Worm (Caenorhabditis elegans) whole organism, L4 larva: ENCODE measurements around the gene cwf-19L2.

ENCODE experiments used
- D1046.2 ChIP-seq: fragments of 200-800 bp; sonication (Bioruptor generic); IDR thresholded peaks from 2 replicates; pipeline ENCODE4 v1.3.6; 2022; ENCODE audit warnings: missing genetic modification characterization, missing compliant biosample characterization
- F10B5.3 ChIP-seq: sonication (generic microtip); optimal IDR thresholded peaks from 2 replicates; lab custom pipeline; 2016; ENCODE audit warnings: mild to moderate bottlenecking, missing genetic modification characterization, missing compliant biosample characterization
- F26F4.8 ChIP-seq: fragments of 200-800 bp; sonication (Bioruptor generic); conservative IDR thresholded peaks from 2 replicates; pipeline ENCODE4 v1.3.6; 2022; ENCODE audit warnings: missing genetic modification characterization, missing compliant biosample characterization
- F44E2.7 ChIP-seq: fragments of 200-800 bp; sonication (Bioruptor generic); IDR thresholded peaks from 2 replicates; pipeline ENCODE4 v2.1.2; 2022; ENCODE audit warnings: missing genetic modification characterization, missing compliant biosample characterization
- F49E8.2 ChIP-seq: sonication (generic microtip); optimal IDR thresholded peaks from 2 replicates; lab custom pipeline; 2016; ENCODE audit warnings: missing compliant biosample characterization, mild to moderate bottlenecking, missing genetic modification characterization, borderline replicate concordance
- R02D3.7 ChIP-seq: fragments of 150-350 bp; sonication (generic microtip); optimal IDR thresholded peaks from 3 replicates; lab custom pipeline; 2014; ENCODE audit warnings: missing biosample characterization, missing genetic modification characterization
- T20F7.1 ChIP-seq: fragments of 200-800 bp; sonication (Bioruptor generic); optimal IDR thresholded peaks from 2 replicates; lab custom pipeline; 2018; ENCODE audit warnings: mild to moderate bottlenecking, missing genetic modification characterization, missing compliant biosample characterization
- T26A8.4 ChIP-seq: fragments of 200-800 bp; sonication (Bioruptor generic); IDR thresholded peaks from 2 replicates; pipeline ENCODE4 v1.3.6; 2022; ENCODE audit warnings: missing genetic modification characterization, missing compliant biosample characterization
- Y48G9A.11 ChIP-seq: fragments of 200-800 bp; sonication (Bioruptor generic); IDR thresholded peaks from 2 replicates; pipeline ENCODE4 v1.3.6; 2022; ENCODE audit warnings: missing genetic modification reagents, missing genetic modification characterization, missing compliant biosample characterization
- Y5F2A.4 ChIP-seq: fragments of 200-800 bp; sonication (Bioruptor generic); optimal IDR thresholded peaks from 2 replicates; lab custom pipeline; 2018; ENCODE audit warnings: mild to moderate bottlenecking, missing genetic modification characterization, missing compliant biosample characterization
- attf-4 ChIP-seq: sonication (generic microtip); optimal IDR thresholded peaks from 3 replicates; lab custom pipeline; 2017; ENCODE audit warnings: missing biosample characterization, missing genetic modification characterization
- ceh-28 ChIP-seq: fragments of 150-350 bp; optimal IDR thresholded peaks from 2 replicates; lab custom pipeline; 2014; ENCODE audit warnings: missing biosample characterization, missing genetic modification reagents, missing genetic modification characterization
- ceh-32 ChIP-seq: sonication (generic microtip); optimal IDR thresholded peaks from 2 replicates; lab custom pipeline; 2016; ENCODE audit warnings: mild to moderate bottlenecking, missing genetic modification characterization, missing compliant biosample characterization; ENCODE audit not compliant: poor library complexity
- ceh-62 ChIP-seq: sonication (generic microtip); optimal IDR thresholded peaks from 2 replicates; lab custom pipeline; 2017; ENCODE audit warnings: missing biosample characterization, missing genetic modification characterization
- daf-12 ChIP-seq: fragments of 150-350 bp; optimal IDR thresholded peaks from 2 replicates; lab custom pipeline; 2014; ENCODE audit warnings: missing biosample characterization, missing genetic modification reagents, missing genetic modification characterization
- daf-8 ChIP-seq: fragments of 200-800 bp; sonication (Bioruptor generic); IDR thresholded peaks from 2 replicates; pipeline ENCODE4 v1.3.6; 2022; ENCODE audit warnings: missing genetic modification characterization, missing compliant biosample characterization
- dmd-9 ChIP-seq: fragments of 200-800 bp; sonication (Bioruptor generic); IDR thresholded peaks from 2 replicates; pipeline ENCODE4 v1.3.6; 2022; ENCODE audit warnings: missing genetic modification reagents, missing genetic modification characterization, missing compliant biosample characterization
- dve-1 ChIP-seq: sonication (generic microtip); optimal IDR thresholded peaks from 2 replicates; lab custom pipeline; 2017; ENCODE audit warnings: antibody characterized with exemption, mild to moderate bottlenecking, missing genetic modification characterization, missing compliant biosample characterization; ENCODE audit not compliant: insufficient read depth
- egl-27 ChIP-seq: sonication (generic microtip); optimal IDR thresholded peaks from 3 replicates; lab custom pipeline; 2017; ENCODE audit warnings: missing biosample characterization, missing genetic modification reagents, missing genetic modification characterization
- egl-43 ChIP-seq: fragments of 200-800 bp; sonication (Bioruptor generic); IDR thresholded peaks from 2 replicates; pipeline ENCODE4 v1.3.6; 2022; ENCODE audit warnings: missing genetic modification reagents, missing genetic modification characterization, missing compliant biosample characterization
- gei-8 ChIP-seq: fragments of 200-800 bp; sonication (Bioruptor generic); optimal IDR thresholded peaks from 2 replicates; lab custom pipeline; 2018; ENCODE audit warnings: mild to moderate bottlenecking, missing genetic modification characterization, missing compliant biosample characterization
- jun-1 ChIP-seq: fragments of 150-350 bp; optimal IDR thresholded peaks from 2 replicates; lab custom pipeline; 2014; ENCODE audit warnings: missing biosample characterization, missing genetic modification reagents, missing genetic modification characterization
- lin-1 ChIP-seq: fragments of 200-800 bp; sonication (Bioruptor generic); IDR thresholded peaks from 2 replicates; pipeline ENCODE4 v1.3.6; 2022; ENCODE audit warnings: missing genetic modification reagents, missing genetic modification characterization, missing compliant biosample characterization
- lin-13 ChIP-seq: fragments of 150-350 bp; optimal IDR thresholded peaks from 2 replicates; lab custom pipeline; 2014; ENCODE audit warnings: missing biosample characterization, missing genetic modification reagents, missing genetic modification characterization
- lin-15B ChIP-seq: fragments of 150-350 bp; sonication (generic microtip); optimal IDR thresholded peaks from 3 replicates; lab custom pipeline; 2014; ENCODE audit warnings: missing biosample characterization, missing genetic modification characterization
- lin-29 ChIP-seq: fragments of 200-800 bp; sonication (Bioruptor generic); IDR thresholded peaks from 2 replicates; pipeline ENCODE4 v1.3.6; 2022; ENCODE audit warnings: missing genetic modification reagents, missing genetic modification characterization, missing compliant biosample characterization
- lsy-2 ChIP-seq, 2 experiments: fragments of 150-350 bp in 1 of 2; sonication (generic microtip) in 1 of 2; optimal IDR thresholded peaks; 2 replicates each; lab custom pipeline; 2014 to 2017; ENCODE audit warnings: missing biosample characterization in 2 of 2, missing genetic modification characterization in 2 of 2
- madf-9 ChIP-seq: fragments of 200-800 bp; sonication (Bioruptor generic); conservative IDR thresholded peaks from 2 replicates; pipeline ENCODE4 v1.3.6; 2022; ENCODE audit warnings: missing genetic modification reagents, missing genetic modification characterization, missing compliant biosample characterization
- mdl-1 ChIP-seq, 2 experiments: fragments of 150-350 bp in 1 of 2; sonication (generic microtip) in 1 of 2; optimal IDR thresholded peaks; 2 replicates each; lab custom pipeline; 2014 to 2017; ENCODE audit warnings: missing biosample characterization in 2 of 2, missing genetic modification characterization in 2 of 2
- mep-1 ChIP-seq: fragments of 150-350 bp; sonication (generic microtip); optimal IDR thresholded peaks from 3 replicates; lab custom pipeline; 2014; ENCODE audit warnings: missing biosample characterization, missing genetic modification characterization
- nhr-10 ChIP-seq: fragments of 150-350 bp; optimal IDR thresholded peaks from 2 replicates; lab custom pipeline; 2014; ENCODE audit warnings: missing biosample characterization, missing genetic modification characterization
- nhr-102 ChIP-seq: sonication (generic microtip); optimal IDR thresholded peaks from 2 replicates; lab custom pipeline; 2016; ENCODE audit warnings: mild to moderate bottlenecking, missing genetic modification characterization, moderate library complexity, missing compliant biosample characterization
- nhr-111 ChIP-seq: fragments of 200-800 bp; sonication (Bioruptor generic); optimal IDR thresholded peaks from 2 replicates; lab custom pipeline; 2018; ENCODE audit warnings: mild to moderate bottlenecking, missing genetic modification characterization, missing compliant biosample characterization
- nhr-237 ChIP-seq: sonication (generic microtip); optimal IDR thresholded peaks from 2 replicates; lab custom pipeline; 2017; ENCODE audit warnings: missing biosample characterization, missing genetic modification characterization
- nhr-25 ChIP-seq: sonication (generic microtip); optimal IDR thresholded peaks from 2 replicates; lab custom pipeline; 2017; ENCODE audit warnings: missing genetic modification characterization, mild to moderate bottlenecking, missing compliant biosample characterization, antibody characterized with exemption, moderate library complexity, borderline replicate concordance; ENCODE audit not compliant: insufficient read depth
- nhr-41 ChIP-seq: fragments of 200-800 bp; sonication (Bioruptor generic); IDR thresholded peaks from 2 replicates; pipeline ENCODE4 v1.3.6; 2022; ENCODE audit warnings: missing genetic modification reagents, missing genetic modification characterization, missing compliant biosample characterization
- nhr-6 ChIP-seq: fragments of 150-350 bp; optimal IDR thresholded peaks from 2 replicates; lab custom pipeline; 2014; ENCODE audit warnings: missing biosample characterization, missing genetic modification characterization
- nhr-76 ChIP-seq: fragments of 150-350 bp; optimal IDR thresholded peaks from 2 replicates; lab custom pipeline; 2014; ENCODE audit warnings: missing biosample characterization, missing genetic modification characterization
- pha-4 ChIP-seq, 2 experiments: fragments of 150-350 bp in 1 of 2; fragments of 200-800 bp in 1 of 2; sonication (Bioruptor generic) in 1 of 2; IDR thresholded peaks in 1 of 2; optimal IDR thresholded peaks in 1 of 2; 2 replicates each; pipeline versions ENCODE4 v1.3.6 to Lab custom; 2014 to 2022; ENCODE audit warnings: missing genetic modification characterization in 2 of 2, missing genetic modification reagents in 2 of 2, missing biosample characterization in 1 of 2, missing compliant biosample characterization in 1 of 2
- pqm-1 ChIP-seq: sonication (generic microtip); optimal IDR thresholded peaks from 2 replicates; lab custom pipeline; 2017; ENCODE audit warnings: missing biosample characterization, missing genetic modification characterization
- rbr-2 ChIP-seq: sonication (generic microtip); optimal IDR thresholded peaks from 2 replicates; lab custom pipeline; 2016; ENCODE audit warnings: missing genotype, missing genetic modification characterization, missing compliant biosample characterization
- saeg-2 ChIP-seq: fragments of 200-800 bp; sonication (Bioruptor generic); IDR thresholded peaks from 2 replicates; pipeline ENCODE4 v1.3.6; 2022; ENCODE audit warnings: missing genetic modification reagents, missing genetic modification characterization, missing compliant biosample characterization
- skn-1 ChIP-seq: fragments of 150-350 bp; optimal IDR thresholded peaks from 2 replicates; lab custom pipeline; 2014; ENCODE audit warnings: missing biosample characterization, missing genetic modification characterization
- spr-1 ChIP-seq: sonication (generic microtip); optimal IDR thresholded peaks from 2 replicates; lab custom pipeline; 2016; ENCODE audit warnings: mild to moderate bottlenecking, missing genetic modification characterization, missing compliant biosample characterization
- tra-1 ChIP-seq: fragments of 200-800 bp; sonication (Bioruptor generic); IDR thresholded peaks from 2 replicates; pipeline ENCODE4 v1.3.6; 2022; ENCODE audit warnings: missing genetic modification reagents, missing genetic modification characterization, missing compliant biosample characterization
- vab-7 ChIP-seq: fragments of 200-800 bp; sonication (Bioruptor generic); IDR thresholded peaks from 2 replicates; pipeline ENCODE4 v1.3.6; 2022; ENCODE audit warnings: missing genetic modification reagents, missing genetic modification characterization, missing compliant biosample characterization
- zag-1 ChIP-seq: fragments of 150-350 bp; optimal IDR thresholded peaks from 2 replicates; lab custom pipeline; 2014; ENCODE audit warnings: missing biosample characterization, missing genetic modification characterization
- zfp-2 ChIP-seq: sonication (generic microtip); optimal IDR thresholded peaks from 2 replicates; lab custom pipeline; 2016; ENCODE audit warnings: mild to moderate bottlenecking, missing genetic modification characterization, missing compliant biosample characterization
- ztf-7 ChIP-seq: fragments of 150-350 bp; optimal IDR thresholded peaks from 2 replicates; lab custom pipeline; 2014; ENCODE audit warnings: missing biosample characterization, missing genetic modification characterization

cwf-19L2 gene

ce11 chrIII:7323331-7323730 is 29.9 kb downstream of the cwf-19L2 start (continued):
- TF ChIP-seq lin-13 (GFP tag; lab: Kevin White, UChicago), result no peak
- TF ChIP-seq R02D3.7 (tag; lab: Kevin White, UChicago), result no peak
- TF ChIP-seq dmd-9 (GFP tag; lab: Robert Waterston, UW), result no peak
- peak; percentile 51 for TF ChIP-seq pqm-1 (tag; lab: Kevin White, UChicago)
- no peak for TF ChIP-seq mep-1
- no peak for TF ChIP-seq tra-1
- no peak for TF ChIP-seq nhr-237 (tag; lab: Kevin White, UChicago)

ce11 chrIII:7329155-7329732 is 35.8 kb downstream of the cwf-19L2 start, which contains the start of gene lab-2:
Gene lab-2 (minus strand): TSS chrIII:7329607.
- TF ChIP-seq skn-1 (tag; lab: Kevin White, UChicago) (no peak), daf-12 (no peak), lin-29 (no peak), nhr-6 (no peak), nhr-111 (no peak), ceh-62 (no peak), F49E8.2 (tag; lab: Kevin White, UChicago) (no peak), D1046.2 (no peak; the same call in 1 of the 2 replicates), F26F4.8 (GFP tag; lab: Robert Waterston, UW) (no peak), F44E2.7 (no peak), rbr-2 (tag; lab: Kevin White, UChicago) (no peak), F10B5.3 (tag; lab: Kevin White, UChicago) (no peak), Y48G9A.11 (no peak), nhr-102 (tag; lab: Kevin White, UChicago) (peak; percentile 39), nhr-41 (GFP tag; lab: Robert Waterston, UW) (no peak), lin-1 (GFP tag; lab: Robert Waterston, UW) (no peak), Y5F2A.4 (GFP tag; lab: Kevin White, UChicago) (no peak), egl-43 (GFP tag; lab: Robert Waterston, UW) (no peak), egl-27 (tag; lab: Kevin White, UChicago) (no peak), saeg-2 (GFP tag; lab: Robert Waterston, UW) (no peak), nhr-10 (tag; lab: Kevin White, UChicago) (no peak), spr-1 (tag; lab: Kevin White, UChicago) (no peak), pha-4 (GFP tag; IDR thresholded peaks at IDR 0.05; lab: Robert Waterston, UW) (peak; percentile 58), pha-4 (tag; optimal IDR thresholded peaks at IDR 0.05; lab: Kevin White, UChicago) (no peak), T26A8.4 (GFP tag; lab: Robert Waterston, UW) (peak; percentile 41; the same call in 1 of the 2 replicates), ztf-7 (tag; lab: Kevin White, UChicago) (no peak), mdl-1 (tag; optimal IDR thresholded peaks at IDR 0.05; lab: Kevin White, UChicago) (no peak), zag-1 (no peak), lin-13 (GFP tag; lab: Kevin White, UChicago) (no peak), T20F7.1 (GFP tag; lab: Kevin White, UChicago) (no peak), lin-15B (no peak), nhr-25 (tag; lab: Kevin White, UChicago) (peak; percentile 29), zfp-2 (tag; lab: Kevin White, UChicago) (no peak), ceh-28 (no peak), vab-7 (GFP tag; lab: Robert Waterston, UW) (peak; percentile 6; the same call in 1 of the 2 replicates), madf-9 (GFP tag; lab: Robert Waterston, UW) (no peak), lsy-2 (tag; optimal IDR thresholded peaks at IDR 0.05; lab: Kevin White, UChicago) (peak in 1 of 2 experiments; percentile 39), jun-1 (tag; lab: Kevin White, UChicago) (no peak), dve-1 (peak; percentile 1), attf-4 (tag; lab: Kevin White, UChicago) (no peak), ceh-32 (tag; lab: Kevin White, UChicago) (no peak), nhr-76 (tag; lab: Kevin White, UChicago) (no peak), daf-8 (GFP tag; lab: Robert Waterston, UW) (no peak), gei-8 (GFP tag; lab: Kevin White, UChicago) (no peak)
